Fruit fly (Drosophila melanogaster) whole organism, embryonic: ENCODE results near the gene Hexim.

ENCODE experiments used
- Abd-B ChIP-seq: fragments of 200-800 bp; sonication (Bioruptor generic); optimal IDR thresholded peaks from 2 replicates; lab custom pipeline; 2018; ENCODE audit warnings: missing biosample characterization, mild to moderate bottlenecking, missing genetic modification characterization, moderate library complexity
- Adf1 ChIP-seq: fragments of 200-800 bp; sonication (Bioruptor generic); IDR thresholded peaks from 2 replicates; pipeline ENCODE4 v1.3.6; 2022; ENCODE audit warnings: missing biosample characterization, missing genetic modification characterization
- Blimp-1 ChIP-seq: fragments of 200-800 bp; sonication (Bioruptor generic); optimal IDR thresholded peaks from 3 replicates; lab custom pipeline; 2018; ENCODE audit warnings: missing biosample characterization, missing genetic modification characterization, mild to moderate bottlenecking, moderate library complexity, missing genetic modification reagents
- CG11085 ChIP-seq: fragments of 200-800 bp; sonication (Bioruptor generic); IDR thresholded peaks from 2 replicates; pipeline ENCODE4 v1.3.6; 2022; ENCODE audit warnings: missing biosample characterization, missing genetic modification characterization
- CG11247 ChIP-seq: fragments of 200-800 bp; sonication (Bioruptor generic); IDR thresholded peaks from 2 replicates; pipeline ENCODE4 v1.3.6; 2022; ENCODE audit warnings: missing biosample characterization, missing genetic modification characterization
- CG11560 ChIP-seq: fragments of 200-800 bp; sonication (Bioruptor generic); IDR thresholded peaks from 3 replicates; pipeline ENCODE4 v1.3.6; 2022; ENCODE audit warnings: missing biosample characterization, missing genetic modification characterization
- CG12659 ChIP-seq: fragments of 200-800 bp; sonication (Bioruptor generic); optimal IDR thresholded peaks from 3 replicates; lab custom pipeline; 2017; ENCODE audit warnings: mild to moderate bottlenecking, missing biosample characterization, missing genetic modification reagents, missing genetic modification characterization
- CG14441 ChIP-seq: fragments of 200-800 bp; sonication (Bioruptor generic); IDR thresholded peaks from 2 replicates; pipeline ENCODE4 v1.3.6; 2022; ENCODE audit warnings: missing biosample characterization, missing genetic modification characterization
- CG14667 ChIP-seq: fragments of 200-800 bp; sonication (Bioruptor generic); IDR thresholded peaks from 2 replicates; pipeline ENCODE4 v1.3.6; 2022; ENCODE audit warnings: missing biosample characterization, missing genetic modification characterization
- CG14860 ChIP-seq: fragments of 200-800 bp; sonication (Bioruptor generic); IDR thresholded peaks from 3 replicates; pipeline ENCODE4 v1.3.6; 2022; ENCODE audit warnings: missing biosample characterization, missing genetic modification characterization; ENCODE audit not compliant: partially characterized antibody
- CG1792 ChIP-seq: fragments of 200-800 bp; sonication (Bioruptor generic); optimal IDR thresholded peaks from 2 replicates; lab custom pipeline; 2016; ENCODE audit warnings: missing biosample characterization, missing genetic modification characterization
- CG18262 ChIP-seq: fragments of 200-800 bp; optimal IDR thresholded peaks from 3 replicates; lab custom pipeline; 2019; ENCODE audit warnings: missing biosample characterization, mild to moderate bottlenecking, missing genetic modification characterization, moderate library complexity
- CG3065 ChIP-seq: fragments of 200-800 bp; sonication (Bioruptor generic); optimal IDR thresholded peaks from 2 replicates; lab custom pipeline; 2016; ENCODE audit warnings: missing biosample characterization, missing genetic modification characterization
- CG31365 ChIP-seq: fragments of 200-800 bp; sonication (Bioruptor generic); optimal IDR thresholded peaks from 2 replicates; lab custom pipeline; 2018; ENCODE audit warnings: missing biosample characterization, mild to moderate bottlenecking, missing genetic modification characterization
- CG6175 ChIP-seq: fragments of 200-800 bp; sonication (Bioruptor generic); IDR thresholded peaks from 3 replicates; pipeline ENCODE4 v1.3.6; 2022; ENCODE audit warnings: missing biosample characterization, missing genetic modification characterization
- CG6272 ChIP-seq: fragments of 200-800 bp; sonication (Bioruptor generic); IDR thresholded peaks from 2 replicates; pipeline ENCODE4 v1.3.6; 2022; ENCODE audit warnings: missing biosample characterization, missing genetic modification characterization
- CG6854 ChIP-seq: fragments of 200-800 bp; sonication (Bioruptor generic); optimal IDR thresholded peaks from 3 replicates; lab custom pipeline; 2017; ENCODE audit warnings: missing biosample characterization, mild to moderate bottlenecking, missing genetic modification characterization
- CG8281 ChIP-seq: fragments of 200-800 bp; sonication (Bioruptor generic); optimal IDR thresholded peaks from 2 replicates; lab custom pipeline; 2018; ENCODE audit warnings: missing biosample characterization, mild to moderate bottlenecking, missing genetic modification characterization, moderate library complexity
- CG9727 ChIP-seq: fragments of 200-800 bp; sonication (Bioruptor generic); optimal IDR thresholded peaks from 3 replicates; lab custom pipeline; 2017; ENCODE audit warnings: missing biosample characterization, mild to moderate bottlenecking, missing genetic modification characterization
- CkIIα-i1 ChIP-seq: fragments of 200-800 bp; sonication (Bioruptor generic); IDR thresholded peaks from 2 replicates; pipeline ENCODE4 v1.3.6; 2022; ENCODE audit warnings: missing biosample characterization, missing genetic modification characterization
- D ChIP-seq, 2 experiments: fragments of 200-800 bp in 1 of 2; fragments of >200 bp in 1 of 2; sonication (Bioruptor generic) in 1 of 2; optimal IDR thresholded peaks; 2 replicates in 1 of 2; 3 replicates in 1 of 2; lab custom pipeline; 2017; ENCODE audit warnings: mild to moderate bottlenecking in 1 of 2, missing biosample characterization in 1 of 2, missing genetic modification characterization in 1 of 2, missing genetic modification reagents in 1 of 2
- Deaf1 ChIP-seq: fragments of 200-800 bp; optimal IDR thresholded peaks from 3 replicates; lab custom pipeline; 2019; ENCODE audit warnings: missing biosample characterization, mild to moderate bottlenecking, missing genetic modification characterization, moderate library complexity
- Doc3 ChIP-seq: fragments of 200-800 bp; sonication (Bioruptor generic); IDR thresholded peaks from 3 replicates; pipeline ENCODE4 v1.3.6; 2022; ENCODE audit warnings: missing biosample characterization, missing genetic modification characterization; ENCODE audit not compliant: partially characterized antibody
- HmgZ ChIP-seq: fragments of 200-800 bp; sonication (Bioruptor generic); optimal IDR thresholded peaks from 2 replicates; lab custom pipeline; 2018; ENCODE audit warnings: missing biosample characterization, mild to moderate bottlenecking, missing genetic modification characterization
- Hr39 ChIP-seq: fragments of >200 bp; optimal IDR thresholded peaks from 2 replicates; lab custom pipeline; 2017
- Meics ChIP-seq: fragments of 200-800 bp; sonication (Bioruptor generic); optimal IDR thresholded peaks from 2 replicates; lab custom pipeline; 2017; ENCODE audit warnings: missing biosample characterization, mild to moderate bottlenecking, missing genetic modification characterization
- Nf-YB ChIP-seq: fragments of 200-800 bp; sonication (Bioruptor generic); optimal IDR thresholded peaks from 3 replicates; lab custom pipeline; 2019; ENCODE audit warnings: missing biosample characterization, mild to moderate bottlenecking, missing genetic modification characterization, moderate library complexity
- Optix ChIP-seq: fragments of 200-800 bp; sonication (Bioruptor generic); IDR thresholded peaks from 3 replicates; pipeline ENCODE4 v1.3.6; 2022; ENCODE audit warnings: missing biosample characterization, missing genetic modification characterization
- Poxn ChIP-seq: fragments of 200-800 bp; sonication (Bioruptor generic); IDR thresholded peaks from 2 replicates; pipeline ENCODE4 v1.3.6; 2022; ENCODE audit warnings: missing biosample characterization, missing genetic modification characterization
- Ptx1 ChIP-seq: fragments of 200-800 bp; sonication (Bioruptor generic); IDR thresholded peaks from 2 replicates; pipeline ENCODE4 v1.3.6; 2022; ENCODE audit warnings: missing biosample characterization, missing genetic modification characterization
- Stat92E ChIP-seq, 3 experiments: fragments of >200 bp in 2 of 3; fragments of 200-800 bp in 1 of 3; sonication (Bioruptor generic) in 1 of 3; optimal IDR thresholded peaks; 2 replicates each; lab custom pipeline; 2017 to 2019; ENCODE audit warnings: missing biosample characterization in 3 of 3, missing genetic modification characterization in 3 of 3, mild to moderate bottlenecking in 1 of 3, moderate library complexity in 1 of 3
- Trl ChIP-seq, 3 experiments: fragments of >200 bp in 2 of 3; fragments of 200-800 bp in 1 of 3; sonication (Bioruptor generic) in 1 of 3; optimal IDR thresholded peaks; 2 replicates in 1 of 3; 3 replicates in 2 of 3; lab custom pipeline; 2016 to 2017; ENCODE audit warnings: missing biosample characterization in 1 of 3, missing genetic modification characterization in 1 of 3
- al ChIP-seq: fragments of 200-800 bp; sonication (Bioruptor generic); IDR thresholded peaks from 2 replicates; pipeline ENCODE4 v1.3.6; 2022; ENCODE audit warnings: missing biosample characterization, missing genetic modification characterization
- ash1 ChIP-seq: fragments of 200-800 bp; sonication (Bioruptor generic); optimal IDR thresholded peaks from 2 replicates; lab custom pipeline; 2018; ENCODE audit warnings: missing biosample characterization, mild to moderate bottlenecking, missing genetic modification characterization
- cato ChIP-seq: fragments of 200-800 bp; sonication (Bioruptor generic); optimal IDR thresholded peaks from 2 replicates; lab custom pipeline; 2016; ENCODE audit warnings: missing biosample characterization, missing genetic modification characterization, borderline replicate concordance
- corto ChIP-seq: fragments of 200-800 bp; sonication (Bioruptor generic); optimal IDR thresholded peaks from 2 replicates; lab custom pipeline; 2016; ENCODE audit warnings: missing biosample characterization, mild to moderate bottlenecking, missing genetic modification characterization, moderate library complexity
- croc ChIP-seq: fragments of 200-800 bp; sonication (Bioruptor generic); conservative IDR thresholded peaks from 3 replicates; pipeline ENCODE4 v1.3.6; 2022; ENCODE audit warnings: missing biosample characterization, missing genetic modification characterization
- dpn ChIP-seq, 2 experiments: fragments of 200-800 bp; sonication (Bioruptor generic); optimal IDR thresholded peaks; 3 replicates each; lab custom pipeline; 2016; ENCODE audit warnings: missing biosample characterization in 2 of 2, missing genetic modification characterization in 2 of 2
- exex ChIP-seq: fragments of 200-800 bp; sonication (Bioruptor generic); optimal IDR thresholded peaks from 4 replicates; lab custom pipeline; 2018; ENCODE audit warnings: missing biosample characterization, mild to moderate bottlenecking, missing genetic modification characterization, moderate library complexity
- fd3F ChIP-seq: fragments of 200-800 bp; sonication (Bioruptor generic); optimal IDR thresholded peaks from 2 replicates; lab custom pipeline; 2018; ENCODE audit warnings: missing biosample characterization, mild to moderate bottlenecking, missing genetic modification characterization, moderate library complexity
- grau ChIP-seq: fragments of 200-800 bp; optimal IDR thresholded peaks from 3 replicates; lab custom pipeline; 2019; ENCODE audit warnings: missing biosample characterization, mild to moderate bottlenecking, missing genetic modification characterization, moderate library complexity
- jumu ChIP-seq: fragments of 200-800 bp; sonication (Bioruptor generic); optimal IDR thresholded peaks from 3 replicates; lab custom pipeline; 2016; ENCODE audit warnings: missing biosample characterization, missing genetic modification characterization
- nau ChIP-seq: fragments of 200-800 bp; sonication (Bioruptor generic); optimal IDR thresholded peaks from 3 replicates; lab custom pipeline; 2017; ENCODE audit warnings: missing biosample characterization, mild to moderate bottlenecking, missing genetic modification characterization, missing genetic modification reagents
- oc ChIP-seq: fragments of 200-800 bp; sonication (Bioruptor generic); optimal IDR thresholded peaks from 2 replicates; lab custom pipeline; 2018; ENCODE audit warnings: missing biosample characterization, mild to moderate bottlenecking, missing genetic modification characterization, moderate library complexity
- pan ChIP-seq, 4 experiments: fragments of >200 bp in 3 of 4; fragments of 200-800 bp in 1 of 4; sonication (Bioruptor generic) in 1 of 4; optimal IDR thresholded peaks in 3 of 4; IDR thresholded peaks in 1 of 4; 2 replicates each; pipeline versions ENCODE4 v1.3.6 to Lab custom; 2017 to 2022; ENCODE audit warnings: missing biosample characterization in 2 of 4, missing genetic modification characterization in 2 of 4, mixed read lengths in 1 of 4
- sens-2 ChIP-seq: fragments of 200-800 bp; sonication (Bioruptor generic); IDR thresholded peaks from 2 replicates; pipeline ENCODE4 v1.3.6; 2022; ENCODE audit warnings: missing biosample characterization, missing genetic modification characterization
- sob ChIP-seq: fragments of 200-800 bp; sonication (Bioruptor generic); IDR thresholded peaks from 2 replicates; pipeline ENCODE4 v1.3.6; 2022; ENCODE audit warnings: missing biosample characterization, missing genetic modification characterization
- ssp ChIP-seq: fragments of 200-800 bp; sonication (Bioruptor generic); IDR thresholded peaks from 2 replicates; pipeline ENCODE4 v1.3.6; 2022; ENCODE audit warnings: missing biosample characterization, missing genetic modification characterization
- trh ChIP-seq: fragments of 200-800 bp; sonication (Bioruptor generic); optimal IDR thresholded peaks from 2 replicates; lab custom pipeline; 2016; ENCODE audit warnings: missing biosample characterization, missing genetic modification characterization

Hexim gene

DNA sequence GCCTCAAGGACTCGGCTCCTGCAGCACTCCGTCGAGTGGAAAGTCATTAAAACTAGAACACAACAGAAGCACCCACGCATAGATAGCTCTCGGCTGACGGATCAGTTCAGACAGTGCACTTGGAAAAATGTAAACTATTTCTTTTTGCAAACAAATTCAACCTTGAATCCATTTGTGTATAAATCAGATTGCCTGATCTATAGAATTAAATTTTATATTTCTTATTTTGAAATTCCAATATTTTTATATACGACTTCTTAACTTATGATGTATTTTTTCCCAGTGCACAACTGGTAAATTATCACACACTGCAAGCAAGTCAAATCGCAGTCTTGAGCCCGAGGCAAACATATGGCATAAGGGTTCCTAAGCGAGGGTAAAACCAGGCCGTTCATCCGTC is 15.5 kb downstream of the Hexim start (continued):
- peak; percentile 91 for TF ChIP-seq CG9727 (GFP tag; lab: Kevin White, UChicago)
- TF ChIP-seq Blimp-1 (GFP tag; lab: Kevin White, UChicago) = peak; percentile 68
- no peak for TF ChIP-seq Adf1 (GFP tag; lab: Robert Waterston, UW)
- peak; percentile 83 for TF ChIP-seq sens-2 (GFP tag; lab: Robert Waterston, UW)
- peak; percentile 57 for TF ChIP-seq grau (tag; lab: Kevin White, UChicago)
- peak; percentile 21 for TF ChIP-seq Abd-B (GFP tag; lab: Kevin White, UChicago)
- no peak for TF ChIP-seq CG11560 (tag; lab: Robert Waterston, UW)
- TF ChIP-seq sob (GFP tag; lab: Robert Waterston, UW) = no peak
- peak; percentile 47 for TF ChIP-seq Nf-YB
- TF ChIP-seq Meics = no peak
- no peak for TF ChIP-seq CG6175 (GFP tag; lab: Robert Waterston, UW)
- no peak for TF ChIP-seq CG14860 (GFP tag; lab: Robert Waterston, UW)
- TF ChIP-seq Optix (GFP tag; lab: Robert Waterston, UW) = peak; percentile 51; the same call in 1 of the 3 replicates
- TF ChIP-seq ash1 (GFP tag; lab: Kevin White, UChicago) = no peak
- no peak for TF ChIP-seq fd3F (GFP tag; lab: Kevin White, UChicago)
- no peak for TF ChIP-seq D (optimal IDR thresholded peaks at IDR 0.05; lab: Kevin White, UChicago)
- TF ChIP-seq D (GFP tag; optimal IDR thresholded peaks at IDR 0.05; lab: Kevin White, UChicago) = peak; percentile 69
- no peak for TF ChIP-seq CG12659 (GFP tag; lab: Kevin White, UChicago)
- TF ChIP-seq CG11085 (GFP tag; lab: Robert Waterston, UW) = no peak
- TF ChIP-seq oc = no peak
- peak; percentile 67 for TF ChIP-seq croc (GFP tag; lab: Robert Waterston, UW)
- no peak for TF ChIP-seq CG11247 (GFP tag; lab: Robert Waterston, UW)
- TF ChIP-seq al = no peak
- TF ChIP-seq HmgZ (tag; lab: Kevin White, UChicago) = no peak
- no peak for TF ChIP-seq CG8281 (tag; lab: Kevin White, UChicago)
- TF ChIP-seq Doc3 (GFP tag; lab: Robert Waterston, UW) = no peak
- TF ChIP-seq Hr39 (lab: Kevin White, UChicago) = no peak
- no peak for TF ChIP-seq CG31365 (tag; lab: Kevin White, UChicago)
- no peak for TF ChIP-seq corto (GFP tag; lab: Kevin White, UChicago)
- peak; percentile 89 for TF ChIP-seq CG18262
- no peak for TF ChIP-seq CkIIα-i1 (GFP tag; lab: Robert Waterston, UW)
- TF ChIP-seq Deaf1 (tag; lab: Kevin White, UChicago) = no peak
- TF ChIP-seq exex (tag; lab: Kevin White, UChicago) = no peak
- peak; percentile 29 for TF ChIP-seq CG3065 (GFP tag; lab: Kevin White, UChicago)
- TF ChIP-seq pan (optimal IDR thresholded peaks at IDR 0.05; lab: Kevin White, UChicago) = no peak
- peak in 1 of 2 experiments; percentile 68 for TF ChIP-seq pan (GFP tag; optimal IDR thresholded peaks at IDR 0.05 in 1 of 2, IDR thresholded peaks at IDR 0.05 in 1 of 2)
- TF ChIP-seq trh (GFP tag; lab: Kevin White, UChicago) = no peak
- no peak for TF ChIP-seq CG6272
- peak; percentile 53 for TF ChIP-seq CG14667 (GFP tag; lab: Robert Waterston, UW)
- no peak for TF ChIP-seq Trl (optimal IDR thresholded peaks at IDR 0.05; lab: Kevin White, UChicago)
- TF ChIP-seq Trl (GFP tag; optimal IDR thresholded peaks at IDR 0.05; lab: Kevin White, UChicago) = no peak
- TF ChIP-seq Ptx1 (GFP tag; lab: Robert Waterston, UW) = peak; percentile 70
- TF ChIP-seq Poxn (GFP tag; lab: Robert Waterston, UW) = no peak
- no peak for TF ChIP-seq cato (GFP tag; lab: Kevin White, UChicago)
- no peak for TF ChIP-seq CG6854
- TF ChIP-seq CG14441 (GFP tag; lab: Robert Waterston, UW) = no peak
- TF ChIP-seq dpn (GFP tag; optimal IDR thresholded peaks at IDR 0.05; lab: Kevin White, UChicago) = peak; percentile 38 to 51
- TF ChIP-seq Stat92E (GFP tag; optimal IDR thresholded peaks at IDR 0.05; lab: Kevin White, UChicago) = peak in 1 of 3 experiments; percentile 46
- peak; percentile 29 for TF ChIP-seq CG1792 (GFP tag; lab: Kevin White, UChicago)
- TF ChIP-seq jumu (GFP tag; lab: Kevin White, UChicago) = no peak
- peak; percentile 41; the same call in 1 of the 2 replicates for TF ChIP-seq ssp (GFP tag; lab: Robert Waterston, UW)
- TF ChIP-seq nau (GFP tag; lab: Kevin White, UChicago) = no peak
